Fruit fly (Drosophila melanogaster) whole organism, prepupa: ENCODE data around the gene CG7509.

ENCODE experiments used
- Blimp-1 ChIP-seq: fragments of 200-800 bp; sonication (Bioruptor generic); optimal IDR thresholded peaks from 3 replicates; lab custom pipeline; 2017; ENCODE audit warnings: missing biosample characterization, missing genetic modification characterization, mild to moderate bottlenecking, moderate library complexity, missing genetic modification reagents
- CG10631 ChIP-seq: fragments of 200-800 bp; sonication (Bioruptor generic); optimal IDR thresholded peaks from 2 replicates; lab custom pipeline; 2016; ENCODE audit warnings: missing biosample characterization, missing genetic modification characterization
- CG10669 ChIP-seq: fragments of 200-800 bp; sonication (Bioruptor generic); optimal IDR thresholded peaks from 3 replicates; lab custom pipeline; 2018; ENCODE audit warnings: missing biosample characterization, mild to moderate bottlenecking, missing genetic modification characterization, moderate library complexity
- CG11294 ChIP-seq: fragments of 200-800 bp; sonication (Bioruptor generic); IDR thresholded peaks from 2 replicates; pipeline ENCODE4 v1.3.6; 2022; ENCODE audit warnings: missing biosample characterization, missing genetic modification characterization
- CG11762 ChIP-seq: fragments of 200-800 bp; sonication (Bioruptor generic); optimal IDR thresholded peaks from 3 replicates; lab custom pipeline; 2016; ENCODE audit warnings: missing biosample characterization, missing genetic modification characterization; ENCODE audit not compliant: insufficient read depth
- CG11902 ChIP-seq: fragments of 200-800 bp; sonication (Bioruptor generic); optimal IDR thresholded peaks from 3 replicates; lab custom pipeline; 2016; ENCODE audit warnings: missing biosample characterization, missing genetic modification characterization
- CG15336 ChIP-seq: fragments of 200-800 bp; sonication (Bioruptor generic); IDR thresholded peaks from 2 replicates; pipeline ENCODE4 v1.3.6; 2022; ENCODE audit warnings: missing biosample characterization, missing genetic modification characterization
- CG1621 ChIP-seq: fragments of 200-800 bp; sonication (Bioruptor generic); optimal IDR thresholded peaks from 3 replicates; lab custom pipeline; 2018; ENCODE audit warnings: missing biosample characterization, mild to moderate bottlenecking, missing genetic modification characterization
- CG16779 ChIP-seq: fragments of 200-800 bp; sonication (Bioruptor generic); optimal IDR thresholded peaks from 3 replicates; lab custom pipeline; 2017; ENCODE audit warnings: missing biosample characterization, mild to moderate bottlenecking, missing genetic modification characterization
- CG3032 ChIP-seq: fragments of 200-800 bp; optimal IDR thresholded peaks from 2 replicates; lab custom pipeline; 2019; ENCODE audit warnings: missing biosample characterization, mild to moderate bottlenecking, missing genetic modification characterization, moderate library complexity
- CG32006 ChIP-seq: fragments of 200-800 bp; sonication (Bioruptor generic); optimal IDR thresholded peaks from 3 replicates; lab custom pipeline; 2017; ENCODE audit warnings: missing biosample characterization, mild to moderate bottlenecking, missing genetic modification characterization
- CG3919 ChIP-seq: fragments of 200-800 bp; sonication (Bioruptor generic); optimal IDR thresholded peaks from 3 replicates; lab custom pipeline; 2016; ENCODE audit warnings: missing biosample characterization, missing genetic modification characterization
- CG4318 ChIP-seq: fragments of 200-800 bp; sonication (Bioruptor generic); optimal IDR thresholded peaks from 3 replicates; lab custom pipeline; 2017; ENCODE audit warnings: missing biosample characterization, mild to moderate bottlenecking, missing genetic modification characterization
- CG6163 ChIP-seq: fragments of 200-800 bp; sonication (Bioruptor generic); IDR thresholded peaks from 3 replicates; pipeline ENCODE4 v1.3.6; 2022; ENCODE audit warnings: missing biosample characterization, missing genetic modification characterization
- CG6276 ChIP-seq: fragments of 200-800 bp; sonication (Bioruptor generic); optimal IDR thresholded peaks from 2 replicates; lab custom pipeline; 2017; ENCODE audit warnings: missing biosample characterization, mild to moderate bottlenecking, missing genetic modification characterization
- CG6792 ChIP-seq: fragments of 200-800 bp; sonication (Bioruptor generic); optimal IDR thresholded peaks from 3 replicates; lab custom pipeline; 2016; ENCODE audit warnings: missing biosample characterization, missing genetic modification characterization
- CG6808 ChIP-seq: fragments of 200-800 bp; sonication (Bioruptor generic); optimal IDR thresholded peaks from 3 replicates; lab custom pipeline; 2017; ENCODE audit warnings: missing biosample characterization, missing genetic modification characterization, mild to moderate bottlenecking, moderate library complexity, missing genetic modification reagents
- CG6854 ChIP-seq: fragments of 200-800 bp; sonication (Bioruptor generic); optimal IDR thresholded peaks from 2 replicates; lab custom pipeline; 2017; ENCODE audit warnings: missing biosample characterization, mild to moderate bottlenecking, missing genetic modification characterization
- CG7368 ChIP-seq: fragments of 200-800 bp; sonication (Bioruptor generic); optimal IDR thresholded peaks from 3 replicates; lab custom pipeline; 2016; ENCODE audit warnings: missing biosample characterization, missing genetic modification characterization
- CG8119 ChIP-seq: fragments of 200-800 bp; sonication (Bioruptor generic); IDR thresholded peaks from 3 replicates; pipeline ENCODE4 v1.3.6; 2022; ENCODE audit warnings: missing biosample characterization, missing genetic modification characterization
- CG8632 ChIP-seq: fragments of 200-800 bp; sonication (Bioruptor generic); optimal IDR thresholded peaks from 3 replicates; lab custom pipeline; 2016; ENCODE audit warnings: missing biosample characterization, missing genetic modification characterization
- CG9139 ChIP-seq: fragments of 200-800 bp; sonication (Bioruptor generic); optimal IDR thresholded peaks from 3 replicates; lab custom pipeline; 2017; ENCODE audit warnings: missing biosample characterization, mild to moderate bottlenecking, missing genetic modification characterization
- Eip78C ChIP-seq: fragments of 200-800 bp; sonication (Bioruptor generic); peaks from one replicate; lab custom pipeline; 2016; ENCODE audit warnings: missing biosample characterization, missing genetic modification characterization
- Ets21C ChIP-seq: fragments of 200-800 bp; sonication (Bioruptor generic); optimal IDR thresholded peaks from 3 replicates; lab custom pipeline; 2016; ENCODE audit warnings: missing biosample characterization, missing genetic modification characterization
- Hr38 ChIP-seq: sonication (Bioruptor generic); optimal IDR thresholded peaks from 2 replicates; lab custom pipeline; 2016; ENCODE audit warnings: missing biosample characterization, missing genetic modification characterization
- Lpt ChIP-seq: fragments of 200-800 bp; sonication (Bioruptor generic); optimal IDR thresholded peaks from 3 replicates; lab custom pipeline; 2016; ENCODE audit warnings: missing biosample characterization, missing genetic modification characterization
- Met ChIP-seq: fragments of 200-800 bp; sonication (Bioruptor generic); optimal IDR thresholded peaks from 3 replicates; lab custom pipeline; 2016; ENCODE audit warnings: missing biosample characterization, missing genetic modification characterization
- OdsH ChIP-seq: fragments of 200-800 bp; sonication (Bioruptor generic); optimal IDR thresholded peaks from 3 replicates; lab custom pipeline; 2016; ENCODE audit warnings: missing biosample characterization, missing genetic modification characterization
- Smox ChIP-seq: fragments of 200-800 bp; sonication (Bioruptor generic); optimal IDR thresholded peaks from 3 replicates; lab custom pipeline; 2016; ENCODE audit warnings: missing biosample characterization, missing genetic modification characterization
- Sox15 ChIP-seq: fragments of 200-800 bp; sonication (Bioruptor generic); optimal IDR thresholded peaks from 3 replicates; lab custom pipeline; 2016; ENCODE audit warnings: missing biosample characterization, missing genetic modification characterization
- cyc ChIP-seq: fragments of 200-800 bp; sonication (Bioruptor generic); optimal IDR thresholded peaks from 3 replicates; lab custom pipeline; 2016; ENCODE audit warnings: missing biosample characterization, missing genetic modification characterization
- dsx ChIP-seq: fragments of 200-800 bp; optimal IDR thresholded peaks from 3 replicates; lab custom pipeline; 2019; ENCODE audit warnings: missing biosample characterization, mild to moderate bottlenecking, missing genetic modification characterization, moderate library complexity; ENCODE audit not compliant: poor library complexity, severe bottlenecking
- eg ChIP-seq: fragments of 200-800 bp; sonication (Bioruptor generic); IDR thresholded peaks from 3 replicates; pipeline ENCODE4 v1.3.6; 2022; ENCODE audit warnings: missing biosample characterization, missing genetic modification characterization
- esn ChIP-seq: fragments of 200-800 bp; sonication (Bioruptor generic); optimal IDR thresholded peaks from 2 replicates; lab custom pipeline; 2016; ENCODE audit warnings: missing biosample characterization, mild to moderate bottlenecking, missing genetic modification characterization, moderate library complexity
- fd59A ChIP-seq: fragments of 200-800 bp; sonication (Bioruptor generic); optimal IDR thresholded peaks from 2 replicates; lab custom pipeline; 2017; ENCODE audit warnings: missing biosample characterization, mild to moderate bottlenecking, missing genetic modification characterization, missing genetic modification reagents
- fd85E ChIP-seq: fragments of 200-800 bp; sonication (Bioruptor generic); optimal IDR thresholded peaks from 3 replicates; lab custom pipeline; 2016; ENCODE audit warnings: missing biosample characterization, missing genetic modification characterization
- fkh ChIP-seq: fragments of 200-800 bp; sonication (Bioruptor generic); optimal IDR thresholded peaks from 3 replicates; lab custom pipeline; 2017; ENCODE audit warnings: missing biosample characterization, mild to moderate bottlenecking, missing genetic modification characterization, moderate library complexity
- lz ChIP-seq: fragments of 200-800 bp; sonication (Bioruptor generic); optimal IDR thresholded peaks from 3 replicates; lab custom pipeline; 2016; ENCODE audit warnings: missing biosample characterization, missing genetic modification characterization
- net ChIP-seq: fragments of 200-800 bp; sonication (Bioruptor generic); optimal IDR thresholded peaks from 3 replicates; lab custom pipeline; 2016; ENCODE audit warnings: missing biosample characterization, missing genetic modification characterization
- pdm3 ChIP-seq: fragments of 200-800 bp; sonication (Bioruptor generic); optimal IDR thresholded peaks from 3 replicates; lab custom pipeline; 2016; ENCODE audit warnings: missing biosample characterization, missing genetic modification characterization
- salr ChIP-seq, 2 experiments: fragments of 200-800 bp; sonication (Bioruptor generic); optimal IDR thresholded peaks; 3 replicates each; lab custom pipeline; 2016 to 2018; ENCODE audit warnings: missing biosample characterization in 2 of 2, missing genetic modification characterization in 2 of 2, mild to moderate bottlenecking in 1 of 2
- spab ChIP-seq: fragments of 200-800 bp; sonication (Bioruptor generic); optimal IDR thresholded peaks from 2 replicates; lab custom pipeline; 2017; ENCODE audit warnings: missing biosample characterization, mild to moderate bottlenecking, missing genetic modification characterization, missing genetic modification reagents
- ss ChIP-seq, 2 experiments: fragments of 200-800 bp; sonication (Bioruptor generic); optimal IDR thresholded peaks; 2 replicates in 1 of 2; 3 replicates in 1 of 2; lab custom pipeline; 2017 to 2018; ENCODE audit warnings: mild to moderate bottlenecking in 2 of 2, missing biosample characterization in 2 of 2, missing genetic modification characterization in 2 of 2, moderate library complexity in 1 of 2
- svp ChIP-seq: fragments of 200-800 bp; sonication (Bioruptor generic); peaks from one replicate; lab custom pipeline; 2016; ENCODE audit warnings: missing biosample characterization, missing genetic modification characterization
- topi ChIP-seq: fragments of 200-800 bp; sonication (Bioruptor generic); optimal IDR thresholded peaks from 3 replicates; lab custom pipeline; 2016; ENCODE audit warnings: missing biosample characterization, missing genetic modification characterization
- vri ChIP-seq: fragments of 200-800 bp; sonication (Bioruptor generic); optimal IDR thresholded peaks from 3 replicates; lab custom pipeline; 2016; ENCODE audit warnings: missing biosample characterization, mild to moderate bottlenecking, missing genetic modification characterization

Gene CG7509

dm6 chr3L:4840039-4840939, 35.2 kb upstream of the CG7509 start, which contains the start of gene CG13707:
TSS of gene CG13707 (minus strand) at chr3L:4840108.
- TF ChIP-seq svp (peak; percentile 58), CG11762 (GFP tag; lab: Kevin White, UChicago) (no peak), CG16779 (tag; lab: Kevin White, UChicago) (no peak), CG6792 (no peak), ss (GFP tag; optimal IDR thresholded peaks at IDR 0.05; lab: Kevin White, UChicago) (peak in 1 of 2 experiments; percentile 4), Ets21C (GFP tag; lab: Kevin White, UChicago) (no peak), CG3919 (GFP tag; lab: Kevin White, UChicago) (peak; percentile 4), CG11902 (GFP tag; lab: Kevin White, UChicago) (no peak), CG8632 (GFP tag; lab: Kevin White, UChicago) (no peak), topi (GFP tag; lab: Kevin White, UChicago) (no peak), cyc (no peak), Eip78C (GFP tag; lab: Kevin White, UChicago) (peak; percentile 56), CG8119 (GFP tag; lab: Robert Waterston, UW) (no peak), fd59A (GFP tag; lab: Kevin White, UChicago) (no peak), CG6854 (GFP tag; lab: Kevin White, UChicago) (peak; percentile 18), Smox (GFP tag; lab: Kevin White, UChicago) (no peak), CG15336 (no peak), eg (GFP tag; lab: Robert Waterston, UW) (peak; percentile 32; the same call in 1 of the 3 replicates), Hr38 (no peak), lz (GFP tag; lab: Kevin White, UChicago) (no peak), Met (GFP tag; lab: Kevin White, UChicago) (no peak)

dm6 chr3L:4836353-4836752, 31.3 kb upstream of the CG7509 start:
- TF ChIP-seq Sox15 (peak; percentile 57), dsx (GFP tag; lab: Kevin White, UChicago) (peak; percentile 81), Blimp-1 (GFP tag; lab: Kevin White, UChicago) (no peak), CG9139 (GFP tag; lab: Kevin White, UChicago) (peak; percentile 61), CG11902 (GFP tag; lab: Kevin White, UChicago) (peak; percentile 55), CG6808 (GFP tag; lab: Kevin White, UChicago) (peak; percentile 82), CG1621 (tag; lab: Kevin White, UChicago) (peak; percentile 86), esn (GFP tag; lab: Kevin White, UChicago) (peak; percentile 60), lz (GFP tag; lab: Kevin White, UChicago) (peak; percentile 45), Smox (GFP tag; lab: Kevin White, UChicago) (peak; percentile 42), OdsH (GFP tag; lab: Kevin White, UChicago) (peak; percentile 59), CG7368 (GFP tag; lab: Kevin White, UChicago) (peak; percentile 67), CG10669 (peak; percentile 83), CG4318 (peak; percentile 63), fd59A (GFP tag; lab: Kevin White, UChicago) (peak; percentile 74), Eip78C (GFP tag; lab: Kevin White, UChicago) (peak; percentile 81), CG11294 (peak; percentile 17; the same call in 1 of the 2 replicates), CG6854 (GFP tag; lab: Kevin White, UChicago) (no peak), topi (GFP tag; lab: Kevin White, UChicago) (peak; percentile 46), CG6276 (GFP tag; lab: Kevin White, UChicago) (peak; percentile 55), CG3032 (tag; lab: Kevin White, UChicago) (peak; percentile 76), vri (GFP tag; lab: Kevin White, UChicago) (no peak), CG32006 (peak; percentile 75), pdm3 (GFP tag; lab: Kevin White, UChicago) (peak; percentile 86), CG10631 (peak; percentile 61), salr (GFP tag; optimal IDR thresholded peaks at IDR 0.05; lab: Kevin White, UChicago) (peak; percentile 43 to 75), Lpt (GFP tag; lab: Kevin White, UChicago) (peak; percentile 35), fd85E (GFP tag; lab: Kevin White, UChicago) (peak; percentile 27), CG3919 (GFP tag; lab: Kevin White, UChicago) (peak; percentile 78), Hr38 (no peak), fkh (GFP tag; lab: Kevin White, UChicago) (no peak), net (GFP tag; lab: Kevin White, UChicago) (peak; percentile 68), CG6163 (peak; percentile 84), CG6792 (peak; percentile 76), spab (GFP tag; lab: Kevin White, UChicago) (peak; percentile 76), CG8632 (GFP tag; lab: Kevin White, UChicago) (peak; percentile 72)
